Fruit fly (Drosophila melanogaster): Measurements from ENCODE around the gene CG13972.

Gene CG13972

DNA sequence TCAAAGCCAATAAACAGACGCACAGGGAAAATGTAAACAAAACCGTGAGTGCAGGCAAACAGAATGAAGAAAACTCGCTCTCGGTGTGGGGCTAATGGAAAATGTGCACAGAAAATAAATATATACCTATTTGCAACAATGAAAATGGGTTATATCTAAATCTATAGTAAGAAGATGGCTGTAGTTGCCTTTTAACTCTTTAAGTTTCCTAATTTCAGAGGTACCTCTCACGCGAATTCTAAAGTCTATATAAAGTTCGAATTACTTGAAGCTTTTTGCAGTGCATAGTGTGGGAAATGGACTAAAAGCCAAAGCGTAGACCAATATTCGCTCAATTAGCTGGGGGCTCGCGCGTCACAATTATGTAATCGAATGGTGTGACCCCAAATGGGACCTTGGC, 37.9 kb upstream of the CG13972 start (continued):
- TF ChIP-seq Usf (GFP tag; optimal IDR thresholded peaks at IDR 0.05) (peak; percentile 14), CG6689 (GFP tag; IDR thresholded peaks at IDR 0.05) (peak; percentile 80), CG1529 (GFP tag; optimal IDR thresholded peaks at IDR 0.05) (peak; percentile 79), CG6272 (GFP tag; IDR thresholded peaks at IDR 0.05) (peak; percentile 77), dm (GFP tag; optimal IDR thresholded peaks at IDR 0.05) (peak; percentile 68), pho (GFP tag; optimal IDR thresholded peaks at IDR 0.05) (peak; percentile 51), E2f1 (GFP tag; IDR thresholded peaks at IDR 0.05) (peak; percentile 81), pan (optimal IDR thresholded peaks at IDR 0.05) (no peak), pan (GFP tag; optimal IDR thresholded peaks at IDR 0.05 in 1 of 2, IDR thresholded peaks at IDR 0.05 in 1 of 2) (peak in 1 of 2 experiments; percentile 83), CG34224 (GFP tag; IDR thresholded peaks at IDR 0.05; ENCODE audit: partially characterized antibody) (no peak), Pdp1 (GFP tag; optimal IDR thresholded peaks at IDR 0.05) (peak; percentile 73 to 81), Ptx1 (GFP tag; IDR thresholded peaks at IDR 0.05) (peak; percentile 85), al (GFP tag; IDR thresholded peaks at IDR 0.05) (peak; percentile 44; the same call in 1 of the 2 replicates), hb (GFP tag; IDR thresholded peaks at IDR 0.05; ENCODE audit: partially characterized antibody) (no peak), Sox100B (GFP tag; optimal IDR thresholded peaks at IDR 0.05) (peak; percentile 81), salm (tag; optimal IDR thresholded peaks at IDR 0.05) (peak; percentile 83), Atf6 (GFP tag; IDR thresholded peaks at IDR 0.05) (peak; percentile 77), usp (GFP tag; optimal IDR thresholded peaks at IDR 0.05) (no peak), chm (GFP tag; IDR thresholded peaks at IDR 0.05) (0 out of 2 replicates have a peak, but pooled peaks have one; percentile 26), CG31441 (GFP tag; IDR thresholded peaks at IDR 0.05) (peak; percentile 90), Bdp1 (GFP tag; optimal IDR thresholded peaks at IDR 0.05) (peak; percentile 53), CG31388 (GFP tag; optimal IDR thresholded peaks at IDR 0.05) (peak; percentile 25), sim (GFP tag; IDR thresholded peaks at IDR 0.05) (peak; percentile 57; the same call in 1 of the 2 replicates), Mrtf (GFP tag; IDR thresholded peaks at IDR 0.05) (peak; percentile 69; the same call in 1 of the 3 replicates), CG4404 (GFP tag; IDR thresholded peaks at IDR 0.05) (peak; percentile 56; the same call in 1 of the 2 replicates), TFAM (GFP tag; optimal IDR thresholded peaks at IDR 0.05) (no peak), CG4730 (GFP tag; IDR thresholded peaks at IDR 0.05) (peak; percentile 64), zfh1 (GFP tag; IDR thresholded peaks at IDR 0.05) (peak; percentile 83), nmo (GFP tag; optimal IDR thresholded peaks at IDR 0.05) (peak; percentile 89), tio (GFP tag; optimal IDR thresholded peaks at IDR 0.05) (peak; percentile 68), NK7.1 (GFP tag; optimal IDR thresholded peaks at IDR 0.05) (peak; percentile 51), CG18476 (GFP tag; optimal IDR thresholded peaks at IDR 0.05) (peak; percentile 67), crol (GFP tag; IDR thresholded peaks at IDR 0.05) (no peak), unpg (GFP tag; optimal IDR thresholded peaks at IDR 0.05) (peak; percentile 89), ken (GFP tag; IDR thresholded peaks at IDR 0.05) (peak; percentile 69; the same call in 2 of the 3 replicates), ewg (GFP tag; optimal IDR thresholded peaks at IDR 0.05) (peak; percentile 70), trh (GFP tag; optimal IDR thresholded peaks at IDR 0.05) (peak; percentile 53), CG17361 (GFP tag; IDR thresholded peaks at IDR 0.05) (peak; percentile 81), seq (GFP tag; IDR thresholded peaks at IDR 0.05) (peak; percentile 50; the same call in 1 of the 2 replicates), Lpt (GFP tag; optimal IDR thresholded peaks at IDR 0.05) (no peak), Hand (GFP tag; optimal IDR thresholded peaks at IDR 0.05) (peak; percentile 51), Meics (GFP tag; optimal IDR thresholded peaks at IDR 0.05) (peak; percentile 73), CG16815 (GFP tag; optimal IDR thresholded peaks at IDR 0.05) (peak; percentile 69), CG15269 (tag; optimal IDR thresholded peaks at IDR 0.05) (peak; percentile 86), CG12155 (GFP tag; optimal IDR thresholded peaks at IDR 0.05) (peak; percentile 60), CG33557 (GFP tag; optimal IDR thresholded peaks at IDR 0.05) (peak; percentile 58), Kr (GFP tag; optimal IDR thresholded peaks at IDR 0.05) (no peak), sc (optimal IDR thresholded peaks at IDR 0.05) (no peak), sc (GFP tag; optimal IDR thresholded peaks at IDR 0.05) (peak; percentile 72), Mad (GFP tag; optimal IDR thresholded peaks at IDR 0.05) (peak; percentile 43), CG7987 (GFP tag; optimal IDR thresholded peaks at IDR 0.05) (peak; percentile 32), CG9876 (GFP tag; optimal IDR thresholded peaks at IDR 0.05) (peak; percentile 56)
